Worm (Caenorhabditis elegans) whole organism, late embryonic: ENCODE results near the gene aqp-10.

Experiments
- K02D7.2 ChIP-seq: sonication (generic microtip); optimal IDR thresholded peaks from 2 replicates; lab custom pipeline; 2017; ENCODE audit warnings: mild to moderate bottlenecking, missing genetic modification characterization, missing compliant biosample characterization
- ceh-18 ChIP-seq: sonication (generic microtip); optimal IDR thresholded peaks from 2 replicates; lab custom pipeline; 2016; ENCODE audit warnings: missing genetic modification characterization, missing compliant biosample characterization
- ceh-6 ChIP-seq: fragments of 200-800 bp; sonication (Bioruptor generic); optimal IDR thresholded peaks from 2 replicates; lab custom pipeline; 2018; ENCODE audit warnings: mild to moderate bottlenecking, missing genetic modification characterization, missing compliant biosample characterization
- dve-1 ChIP-seq: sonication (generic microtip); optimal IDR thresholded peaks from 2 replicates; lab custom pipeline; 2017; ENCODE audit warnings: antibody characterized with exemption, mild to moderate bottlenecking, missing genetic modification characterization, missing compliant biosample characterization
- ets-4 ChIP-seq: sonication (generic microtip); optimal IDR thresholded peaks from 2 replicates; lab custom pipeline; 2016; ENCODE audit warnings: missing genetic modification characterization, missing compliant biosample characterization
- fkh-10 ChIP-seq: fragments of 150-350 bp; optimal IDR thresholded peaks from 2 replicates; lab custom pipeline; 2014; ENCODE audit warnings: missing biosample characterization, missing genetic modification reagents, missing genetic modification characterization
- gmeb-2 ChIP-seq: sonication (generic microtip); optimal IDR thresholded peaks from 2 replicates; lab custom pipeline; 2016; ENCODE audit warnings: missing genetic modification characterization, inconsistent platforms, missing compliant biosample characterization
- hlh-8 ChIP-seq: sonication (generic microtip); optimal IDR thresholded peaks from 2 replicates; lab custom pipeline; 2016; ENCODE audit warnings: missing genotype, missing genetic modification characterization, missing compliant biosample characterization
- lim-6 ChIP-seq: sonication (generic microtip); optimal IDR thresholded peaks from 2 replicates; lab custom pipeline; 2016; ENCODE audit warnings: missing genetic modification characterization, missing compliant biosample characterization
- pha-4 ChIP-seq: fragments of 150-350 bp; optimal IDR thresholded peaks from 2 replicates; lab custom pipeline; 2018; ENCODE audit warnings: missing biosample characterization, missing genetic modification reagents, missing genetic modification characterization
- pqm-1 ChIP-seq: sonication (generic microtip); optimal IDR thresholded peaks from 2 replicates; lab custom pipeline; 2016; ENCODE audit warnings: missing genetic modification characterization, missing compliant biosample characterization
- tbx-7 ChIP-seq: sonication (generic microtip); optimal IDR thresholded peaks from 2 replicates; lab custom pipeline; 2016; ENCODE audit warnings: missing genotype, missing genetic modification characterization, missing compliant biosample characterization
- unc-55 ChIP-seq: sonication (generic microtip); optimal IDR thresholded peaks from 2 replicates; lab custom pipeline; 2017; ENCODE audit warnings: missing biosample characterization, missing genetic modification reagents, missing genetic modification characterization
- unc-86 ChIP-seq: sonication (generic microtip); optimal IDR thresholded peaks from 2 replicates; lab custom pipeline; 2016; ENCODE audit warnings: missing genetic modification characterization, missing compliant biosample characterization

ce11 chrII:9764696-9765095 lies 5.0 kb downstream of the aqp-10 start:
- no peak for TF ChIP-seq tbx-7 (tag; lab: Kevin White, UChicago)
- TF ChIP-seq pha-4 (tag; lab: Kevin White, UChicago) = no peak
- TF ChIP-seq unc-86 (tag; lab: Kevin White, UChicago) = no peak
- TF ChIP-seq fkh-10 = no peak
- TF ChIP-seq pqm-1 (tag; lab: Kevin White, UChicago) = no peak
- TF ChIP-seq lim-6 = no peak
- peak; percentile 62 for TF ChIP-seq unc-55
- no peak for TF ChIP-seq ceh-6
- TF ChIP-seq K02D7.2 (tag; lab: Kevin White, UChicago) = no peak
- TF ChIP-seq ceh-18 (tag; lab: Kevin White, UChicago) = no peak
- no peak for TF ChIP-seq dve-1
- no peak for TF ChIP-seq ets-4 (tag; lab: Kevin White, UChicago)
- no peak for TF ChIP-seq hlh-8 (tag; lab: Kevin White, UChicago)
- TF ChIP-seq gmeb-2 = no peak
